Worm (Caenorhabditis elegans): Measurements from ENCODE around the gene CC8.3.

ce11 chrIV:3653420-3653823, 11.3 kb upstream of the CC8.3 start:
- TF ChIP-seq flt-1 (GFP tag; IDR thresholded peaks at IDR 0.05): no peak
- no peak for TF ChIP-seq ztf-23 (GFP tag; IDR thresholded peaks at IDR 0.05)
- TF ChIP-seq tab-1 (GFP tag; IDR thresholded peaks at IDR 0.05): no peak
- TF ChIP-seq ref-1 (GFP tag; conservative IDR thresholded peaks at IDR 0.05): no peak
- no peak for TF ChIP-seq T22C8.4 (GFP tag; IDR thresholded peaks at IDR 0.05)
- no peak for TF ChIP-seq med-1 (GFP tag; optimal IDR thresholded peaks at IDR 0.05; ENCODE audit: insufficient read depth)

Measured in whole organism, midembryonic.